Worm (Caenorhabditis elegans) whole organism, young adult: Measurements from ENCODE around the gene Y17G7B.18.

Source experiments
- B0261.1 ChIP-seq: sonication (generic microtip); optimal IDR thresholded peaks from 2 replicates; lab custom pipeline; 2016; ENCODE audit warnings: mild to moderate bottlenecking, missing genetic modification characterization, moderate library complexity, missing compliant biosample characterization
- aptf-3 ChIP-seq: fragments of 200-800 bp; sonication (Bioruptor generic); IDR thresholded peaks from 2 replicates; pipeline ENCODE4 v1.3.6; 2022; ENCODE audit warnings: missing genetic modification characterization, missing compliant biosample characterization
- athp-1 ChIP-seq: sonication (generic microtip); optimal IDR thresholded peaks from 2 replicates; lab custom pipeline; 2017; ENCODE audit warnings: mild to moderate bottlenecking, missing genetic modification characterization, missing compliant biosample characterization
- ets-4 ChIP-seq: fragments of 200-800 bp; sonication (Bioruptor generic); optimal IDR thresholded peaks from 2 replicates; lab custom pipeline; 2018; ENCODE audit warnings: mild to moderate bottlenecking, missing genetic modification characterization, missing compliant biosample characterization
- let-526 ChIP-seq: fragments of 200-800 bp; sonication (Bioruptor generic); IDR thresholded peaks from 2 replicates; pipeline ENCODE4 v1.3.6; 2022; ENCODE audit warnings: missing genetic modification reagents, missing genetic modification characterization, missing compliant biosample characterization
- lin-26 ChIP-seq: fragments of 200-800 bp; sonication (Bioruptor generic); IDR thresholded peaks from 2 replicates; pipeline ENCODE4 v1.3.6; 2022; ENCODE audit warnings: missing genetic modification reagents, missing genetic modification characterization, missing compliant biosample characterization
- madf-3 ChIP-seq: fragments of 200-800 bp; sonication (Bioruptor generic); IDR thresholded peaks from 2 replicates; pipeline ENCODE4 v1.3.6; 2022; ENCODE audit warnings: missing genetic modification reagents, missing genetic modification characterization, missing compliant biosample characterization
- pha-4 ChIP-seq: fragments of 150-350 bp; sonication (generic microtip); optimal IDR thresholded peaks from 2 replicates; lab custom pipeline; 2014; ENCODE audit warnings: missing biosample characterization, missing genetic modification reagents, missing genetic modification characterization
- sptf-2 ChIP-seq: fragments of 200-800 bp; sonication (Bioruptor generic); optimal IDR thresholded peaks from 2 replicates; lab custom pipeline; 2018; ENCODE audit warnings: mild to moderate bottlenecking, missing genetic modification characterization, missing compliant biosample characterization
- ztf-26 ChIP-seq: sonication (generic microtip); optimal IDR thresholded peaks from 2 replicates; lab custom pipeline; 2017; ENCODE audit warnings: missing genetic modification characterization, missing compliant biosample characterization

- TF ChIP-seq sptf-2 (GFP tag; lab: Kevin White, UChicago) (no peak), ets-4 (GFP tag; lab: Kevin White, UChicago) (no peak), let-526 (GFP tag; lab: Robert Waterston, UW) (no peak), pha-4 (tag; lab: Kevin White, UChicago) (no peak), athp-1 (tag; lab: Kevin White, UChicago) (no peak), madf-3 (GFP tag; lab: Robert Waterston, UW) (no peak), lin-26 (GFP tag; lab: Robert Waterston, UW) (no peak), ztf-26 (tag; lab: Kevin White, UChicago) (no peak), aptf-3 (no peak), B0261.1 (no peak)
Measured at ce11 chrII:12054150-12054549, 53.5 kb downstream of the Y17G7B.18 start.
